Worm (Caenorhabditis elegans) whole organism, late embryonic: Measurements from ENCODE around the gene C54F6.17.

Source experiments
- ceh-14 ChIP-seq: sonication (generic microtip); optimal IDR thresholded peaks from 2 replicates; lab custom pipeline; 2016; ENCODE audit warnings: missing genotype, missing genetic modification characterization, missing compliant biosample characterization
- ceh-2 ChIP-seq: sonication (generic microtip); optimal IDR thresholded peaks from 2 replicates; lab custom pipeline; 2016; ENCODE audit warnings: missing genotype, missing genetic modification characterization, missing compliant biosample characterization
- ceh-22 ChIP-seq: sonication (generic microtip); optimal IDR thresholded peaks from 2 replicates; lab custom pipeline; 2017; ENCODE audit warnings: missing biosample characterization, missing genetic modification characterization
- dmd-4 ChIP-seq: sonication (generic microtip); optimal IDR thresholded peaks from 2 replicates; lab custom pipeline; 2016; ENCODE audit warnings: borderline replicate concordance, missing genetic modification characterization, missing compliant biosample characterization
- fkh-10 ChIP-seq: fragments of 150-350 bp; optimal IDR thresholded peaks from 2 replicates; lab custom pipeline; 2014; ENCODE audit warnings: missing biosample characterization, missing genetic modification reagents, missing genetic modification characterization
- lin-11 ChIP-seq: fragments of 200-800 bp; sonication (Bioruptor generic); optimal IDR thresholded peaks from 2 replicates; lab custom pipeline; 2018; ENCODE audit warnings: mild to moderate bottlenecking, missing genetic modification characterization, missing compliant biosample characterization
- unc-42 ChIP-seq: sonication (generic microtip); optimal IDR thresholded peaks from 2 replicates; lab custom pipeline; 2016; ENCODE audit warnings: missing genotype, missing genetic modification characterization, missing compliant biosample characterization

- TF ChIP-seq ceh-14 (tag; lab: Kevin White, UChicago) (no peak), fkh-10 (no peak), ceh-2 (tag; lab: Kevin White, UChicago) (no peak), lin-11 (tag; lab: Kevin White, UChicago) (no peak), ceh-22 (tag; lab: Kevin White, UChicago) (no peak), dmd-4 (tag; lab: Kevin White, UChicago) (no peak), unc-42 (no peak)
Observed at ce11 chrV:7548017-7548416, 20.8 kb downstream of the C54F6.17 start.
